Fruit fly (Drosophila melanogaster): ENCODE results near the gene CG4367.

Gene CG4367

dm6 chr3R:20304877-20305276, at the start of gene CG4367:
TSS of gene CG4367 (minus strand) at chr3R:20304977.
- TF ChIP-seq CG34376 (GFP tag; optimal IDR thresholded peaks at IDR 0.05) (peak; percentile 26), CG7928 (GFP tag; optimal IDR thresholded peaks at IDR 0.05) (no peak)

dm6 chr3R:20350278-20350677, 45.5 kb upstream of the CG4367 start:
- TF ChIP-seq org-1 (GFP tag; optimal IDR thresholded peaks at IDR 0.05) (no peak), br (optimal IDR thresholded peaks at IDR 0.05) (no peak), Ets65A (GFP tag) (peak; percentile 92)

dm6 chr3R:20346903-20347302, 42.1 kb upstream of the CG4367 start:
- no peak for TF ChIP-seq Side (GFP tag; optimal IDR thresholded peaks at IDR 0.05)
- TF ChIP-seq CTCF (GFP tag; optimal IDR thresholded peaks at IDR 0.05) = peak; percentile 76

- TF ChIP-seq Gug (GFP tag; IDR thresholded peaks at IDR 0.05) (no peak), CG12219 (GFP tag; optimal IDR thresholded peaks at IDR 0.05) (no peak), cato (GFP tag; optimal IDR thresholded peaks at IDR 0.05; ENCODE audit: borderline replicate concordance) (no peak), Scr (GFP tag; IDR thresholded peaks at IDR 0.05; ENCODE audit: partially characterized antibody) (no peak), CG31388 (GFP tag; optimal IDR thresholded peaks at IDR 0.05) (no peak), Oli (tag; optimal IDR thresholded peaks at IDR 0.05) (no peak), az2 (GFP tag; optimal IDR thresholded peaks at IDR 0.05) (no peak), tin (GFP tag; optimal IDR thresholded peaks at IDR 0.05) (no peak), tll (GFP tag; optimal IDR thresholded peaks at IDR 0.05) (no peak)
Observed at dm6 chr3R:20338673-20339072, 33.9 kb upstream of the CG4367 start, which contains the start of gene Ir92a. TSS of gene Ir92a (plus strand) at chr3R:20338973.

- no peak for TF ChIP-seq CG11723 (GFP tag; optimal IDR thresholded peaks at IDR 0.05)
- peak; percentile 0 for TF ChIP-seq Oli (tag; optimal IDR thresholded peaks at IDR 0.05)
- TF ChIP-seq CG11504 (tag; optimal IDR thresholded peaks at IDR 0.05) = peak; percentile 21
- TF ChIP-seq lab (GFP tag; optimal IDR thresholded peaks at IDR 0.05) = peak; percentile 7
- TF ChIP-seq stwl (tag; optimal IDR thresholded peaks at IDR 0.05) = peak; percentile 96
- TF ChIP-seq sens-2 (GFP tag; IDR thresholded peaks at IDR 0.05) = no peak
- no peak for TF ChIP-seq ase (GFP tag; IDR thresholded peaks at IDR 0.05)
- peak; percentile 47 for TF ChIP-seq abd-A (tag; optimal IDR thresholded peaks at IDR 0.05)
- TF ChIP-seq CG2116 (GFP tag; optimal IDR thresholded peaks at IDR 0.05) = peak; percentile 3
- peak in 1 of 2 experiments; percentile 40 for TF ChIP-seq Pdp1 (GFP tag; optimal IDR thresholded peaks at IDR 0.05)
- no peak for TF ChIP-seq lilli (GFP tag; optimal IDR thresholded peaks at IDR 0.05)
- TF ChIP-seq cg (GFP tag; optimal IDR thresholded peaks at IDR 0.05) = peak; percentile 40
- peak; percentile 4 for TF ChIP-seq Meics (GFP tag; optimal IDR thresholded peaks at IDR 0.05)
- 0 out of 3 replicates have a peak, but pooled peaks have one; percentile 34 for TF ChIP-seq sr (GFP tag; IDR thresholded peaks at IDR 0.05)
- TF ChIP-seq GATAe (GFP tag; conservative IDR thresholded peaks at IDR 0.05) = no peak
Observed at dm6 chr3R:20332688-20333087, 27.9 kb upstream of the CG4367 start.

- TF ChIP-seq Sry-β (GFP tag; optimal IDR thresholded peaks at IDR 0.05) (peak; percentile 89), ac (GFP tag; optimal IDR thresholded peaks at IDR 0.05) (no peak), CG14441 (GFP tag; IDR thresholded peaks at IDR 0.05) (peak; percentile 34; the same call in 1 of the 2 replicates), CG32532 (GFP tag; IDR thresholded peaks at IDR 0.05) (peak; percentile 72), CG8359 (GFP tag; optimal IDR thresholded peaks at IDR 0.05; ENCODE audit: borderline replicate concordance) (no peak), org-1 (GFP tag; optimal IDR thresholded peaks at IDR 0.05) (no peak), CG4360 (GFP tag; IDR thresholded peaks at IDR 0.05) (peak; percentile 10; the same call in 1 of the 2 replicates), CG18764 (GFP tag; optimal IDR thresholded peaks at IDR 0.05) (no peak), sna (GFP tag; IDR thresholded peaks at IDR 0.05; ENCODE audit: partially characterized antibody) (peak; percentile 75), NK7.1 (GFP tag; optimal IDR thresholded peaks at IDR 0.05) (no peak), Gsc (GFP tag; IDR thresholded peaks at IDR 0.05) (no peak), Ssrp (tag; optimal IDR thresholded peaks at IDR 0.05) (no peak), croc (GFP tag; conservative IDR thresholded peaks at IDR 0.05) (no peak)
Observed at dm6 chr3R:20327572-20328483, 23.1 kb upstream of the CG4367 start, which contains the start of the genes CG4360 and Sirt2. TSS of gene CG4360 (minus strand) at chr3R:20328003. TSS of gene Sirt2 (plus strand) at chr3R:20328465.
